Worm (Caenorhabditis elegans) whole organism, L2 larva: ENCODE data around the gene C35D10.3.
A peak's percentile ranks its signal among the peaks of the same experiment; 100 is the strongest.

Experiments used
- C34F6.9 ChIP-seq: fragments of 150-350 bp; optimal IDR thresholded peaks from 2 replicates; lab custom pipeline; 2014; ENCODE audit warnings: missing biosample characterization, missing genetic modification characterization
- F13H6.1 ChIP-seq: sonication (generic microtip); optimal IDR thresholded peaks from 2 replicates; lab custom pipeline; 2016; ENCODE audit warnings: missing genetic modification characterization, missing compliant biosample characterization
- R02D3.7 ChIP-seq: fragments of 150-350 bp; optimal IDR thresholded peaks from 2 replicates; lab custom pipeline; 2014; ENCODE audit warnings: missing biosample characterization, missing genetic modification characterization
- Y55F3AM.14 ChIP-seq: fragments of 200-800 bp; sonication (Bioruptor generic); optimal IDR thresholded peaks from 2 replicates; lab custom pipeline; 2018; ENCODE audit warnings: mild to moderate bottlenecking, missing genetic modification characterization, missing compliant biosample characterization
- ZK546.5 ChIP-seq: sonication (generic microtip); optimal IDR thresholded peaks from 2 replicates; lab custom pipeline; 2017; ENCODE audit warnings: missing biosample characterization, missing genetic modification characterization
- alr-1 ChIP-seq: fragments of 150-350 bp; optimal IDR thresholded peaks from 2 replicates; lab custom pipeline; 2014; ENCODE audit warnings: missing biosample characterization, missing genetic modification characterization
- aly-2 ChIP-seq: fragments of 150-350 bp; optimal IDR thresholded peaks from 2 replicates; lab custom pipeline; 2014; ENCODE audit warnings: missing biosample characterization, missing genetic modification characterization
- ama-1 ChIP-seq: fragments of 150-350 bp; optimal IDR thresholded peaks from 2 replicates; lab custom pipeline; 2018; ENCODE audit warnings: inconsistent platforms
- blmp-1 ChIP-seq: sonication (generic microtip); optimal IDR thresholded peaks from 2 replicates; lab custom pipeline; 2017; ENCODE audit warnings: missing genetic modification characterization, mild to moderate bottlenecking, missing compliant biosample characterization, antibody characterized with exemption, moderate library complexity; ENCODE audit not compliant: insufficient read depth
- ceh-16 ChIP-seq: fragments of 150-350 bp; optimal IDR thresholded peaks from 2 replicates; lab custom pipeline; 2014; ENCODE audit warnings: missing biosample characterization, missing genetic modification characterization
- ceh-82 ChIP-seq: fragments of 150-350 bp; optimal IDR thresholded peaks from 2 replicates; lab custom pipeline; 2014; ENCODE audit warnings: missing biosample characterization, missing genetic modification characterization
- crh-2 ChIP-seq: sonication (generic microtip); optimal IDR thresholded peaks from 2 replicates; lab custom pipeline; 2017; ENCODE audit warnings: missing biosample characterization, missing genetic modification characterization
- dmd-4 ChIP-seq: sonication (generic microtip); optimal IDR thresholded peaks from 2 replicates; lab custom pipeline; 2017; ENCODE audit warnings: missing biosample characterization, missing genetic modification characterization
- egl-27 ChIP-seq: sonication (generic microtip); optimal IDR thresholded peaks from 3 replicates; lab custom pipeline; 2017; ENCODE audit warnings: missing biosample characterization, missing genetic modification reagents, missing genetic modification characterization
- elt-1 ChIP-seq: fragments of 150-350 bp; optimal IDR thresholded peaks from 2 replicates; lab custom pipeline; 2014; ENCODE audit warnings: missing biosample characterization, missing genetic modification characterization
- elt-3 ChIP-seq: sonication (generic microtip); optimal IDR thresholded peaks from 2 replicates; lab custom pipeline; 2017; ENCODE audit warnings: missing biosample characterization, missing genetic modification characterization
- fos-1 ChIP-seq: fragments of 150-350 bp; optimal IDR thresholded peaks from 2 replicates; lab custom pipeline; 2014; ENCODE audit warnings: missing biosample characterization, missing genetic modification characterization
- gmeb-1 ChIP-seq: fragments of 150-350 bp; optimal IDR thresholded peaks from 2 replicates; lab custom pipeline; 2014; ENCODE audit warnings: missing biosample characterization, missing genetic modification characterization
- lin-11 ChIP-seq: fragments of 150-350 bp; sonication (generic microtip); optimal IDR thresholded peaks from 2 replicates; lab custom pipeline; 2014; ENCODE audit warnings: missing biosample characterization, missing genetic modification characterization, inconsistent platforms, mixed read lengths
- lin-13 ChIP-seq: fragments of 150-350 bp; optimal IDR thresholded peaks from 2 replicates; lab custom pipeline; 2014; ENCODE audit warnings: missing biosample characterization, missing genetic modification reagents, missing genetic modification characterization
- lin-39 ChIP-seq: fragments of 150-350 bp; optimal IDR thresholded peaks from 2 replicates; lab custom pipeline; 2014; ENCODE audit warnings: missing biosample characterization, missing genetic modification reagents, missing genetic modification characterization
- lsy-2 ChIP-seq, 2 experiments: fragments of 150-350 bp in 1 of 2; sonication (generic microtip) in 1 of 2; optimal IDR thresholded peaks; 2 replicates each; lab custom pipeline; 2014 to 2017; ENCODE audit warnings: missing biosample characterization in 2 of 2, missing genetic modification characterization in 2 of 2
- mab-5 ChIP-seq: fragments of 150-350 bp; optimal IDR thresholded peaks from 2 replicates; lab custom pipeline; 2014; ENCODE audit warnings: missing biosample characterization, missing genetic modification characterization
- mbf-1 ChIP-seq: sonication (generic microtip); optimal IDR thresholded peaks from 2 replicates; lab custom pipeline; 2017; ENCODE audit warnings: missing biosample characterization, missing genetic modification characterization
- mdl-1 ChIP-seq, 2 experiments: fragments of 150-350 bp in 1 of 2; sonication (generic microtip) in 1 of 2; optimal IDR thresholded peaks; 2 replicates each; lab custom pipeline; 2017; ENCODE audit warnings: missing biosample characterization in 2 of 2, missing genetic modification characterization in 2 of 2
- nhr-10 ChIP-seq: sonication (generic microtip); optimal IDR thresholded peaks from 2 replicates; lab custom pipeline; 2017; ENCODE audit warnings: missing biosample characterization, missing genetic modification characterization
- nhr-11 ChIP-seq: fragments of 150-350 bp; optimal IDR thresholded peaks from 2 replicates; lab custom pipeline; 2014; ENCODE audit warnings: missing biosample characterization, missing genetic modification characterization
- nhr-12 ChIP-seq: fragments of 150-350 bp; optimal IDR thresholded peaks from 2 replicates; lab custom pipeline; 2014; ENCODE audit warnings: missing biosample characterization, missing genetic modification characterization
- nhr-129 ChIP-seq: fragments of 150-350 bp; optimal IDR thresholded peaks from 2 replicates; lab custom pipeline; 2014; ENCODE audit warnings: missing biosample characterization, missing genetic modification characterization
- nhr-21 ChIP-seq: fragments of 150-350 bp; optimal IDR thresholded peaks from 2 replicates; lab custom pipeline; 2014; ENCODE audit warnings: missing biosample characterization, missing genetic modification characterization
- nhr-23 ChIP-seq: fragments of 150-350 bp; optimal IDR thresholded peaks from 2 replicates; lab custom pipeline; 2014; ENCODE audit warnings: missing biosample characterization, missing genetic modification reagents, missing genetic modification characterization
- nhr-237 ChIP-seq: fragments of 150-350 bp; optimal IDR thresholded peaks from 2 replicates; lab custom pipeline; 2014; ENCODE audit warnings: missing biosample characterization, missing genetic modification characterization
- nhr-25 ChIP-seq: fragments of 150-350 bp; sonication (generic microtip); optimal IDR thresholded peaks from 3 replicates; lab custom pipeline; 2014; ENCODE audit warnings: missing biosample characterization, missing genetic modification characterization
- nhr-6 ChIP-seq: fragments of 150-350 bp; optimal IDR thresholded peaks from 2 replicates; lab custom pipeline; 2014; ENCODE audit warnings: missing biosample characterization, missing genetic modification characterization
- nhr-77 ChIP-seq: fragments of 150-350 bp; optimal IDR thresholded peaks from 2 replicates; lab custom pipeline; 2014; ENCODE audit warnings: missing biosample characterization, missing genetic modification characterization
- peb-1 ChIP-seq: fragments of 150-350 bp; optimal IDR thresholded peaks from 2 replicates; lab custom pipeline; 2014; ENCODE audit warnings: missing biosample characterization, missing genetic modification characterization
- sem-4 ChIP-seq: fragments of 150-350 bp; optimal IDR thresholded peaks from 2 replicates; lab custom pipeline; 2014; ENCODE audit warnings: missing biosample characterization, missing genetic modification reagents, missing genetic modification characterization
- skn-1 ChIP-seq: sonication (generic microtip); optimal IDR thresholded peaks from 2 replicates; lab custom pipeline; 2017; ENCODE audit warnings: missing biosample characterization, missing genetic modification characterization
- sma-3 ChIP-seq: sonication (generic microtip); optimal IDR thresholded peaks from 2 replicates; lab custom pipeline; 2016; ENCODE audit warnings: missing genetic modification reagents, missing genetic modification characterization, missing compliant biosample characterization
- sma-9 ChIP-seq, 2 experiments: fragments of 150-350 bp in 1 of 2; sonication (generic microtip) in 1 of 2; optimal IDR thresholded peaks; 2 replicates each; lab custom pipeline; 2014 to 2016; ENCODE audit warnings: missing genetic modification characterization in 2 of 2, mild to moderate bottlenecking in 1 of 2, missing biosample characterization in 1 of 2, missing compliant biosample characterization in 1 of 2, missing genetic modification reagents in 1 of 2, moderate library complexity in 1 of 2
- snpc-4 ChIP-seq: fragments of 150-350 bp; optimal IDR thresholded peaks from 2 replicates; lab custom pipeline; 2014; ENCODE audit warnings: missing biosample characterization, missing genetic modification characterization
- unc-39 ChIP-seq: fragments of 150-350 bp; optimal IDR thresholded peaks from 2 replicates; lab custom pipeline; 2014; ENCODE audit warnings: missing biosample characterization, missing genetic modification characterization
- unc-55 ChIP-seq: fragments of 150-350 bp; sonication (generic microtip); optimal IDR thresholded peaks from 3 replicates; lab custom pipeline; 2014; ENCODE audit warnings: missing biosample characterization, missing genetic modification reagents, missing genetic modification characterization
- unc-62 ChIP-seq: fragments of 150-350 bp; optimal IDR thresholded peaks from 2 replicates; lab custom pipeline; 2014; ENCODE audit warnings: missing biosample characterization, missing genetic modification reagents, missing genetic modification characterization
- zag-1 ChIP-seq: fragments of 150-350 bp; optimal IDR thresholded peaks from 2 replicates; lab custom pipeline; 2014; ENCODE audit warnings: missing biosample characterization, missing genetic modification characterization
- ztf-1 ChIP-seq: fragments of 200-800 bp; sonication (Bioruptor generic); conservative IDR thresholded peaks from 2 replicates; pipeline ENCODE4 v1.3.6; 2022; ENCODE audit warnings: missing genetic modification characterization, missing compliant biosample characterization
- ztf-11 ChIP-seq: sonication (generic microtip); optimal IDR thresholded peaks from 2 replicates; lab custom pipeline; 2017; ENCODE audit warnings: missing biosample characterization, missing genetic modification characterization
- ztf-4 ChIP-seq: fragments of 150-350 bp; optimal IDR thresholded peaks from 2 replicates; lab custom pipeline; 2014; ENCODE audit warnings: missing biosample characterization, missing genetic modification characterization

Gene C35D10.3

ce11 chrIII:4899728-4900127 is 31.0 kb downstream of the C35D10.3 start:
- TF ChIP-seq mbf-1 (no peak), alr-1 (tag; lab: Kevin White, UChicago) (peak; percentile 67), unc-62 (peak; percentile 95), dmd-4 (tag; lab: Kevin White, UChicago) (peak; percentile 68), elt-3 (tag; lab: Kevin White, UChicago) (no peak), sma-3 (peak; percentile 100), ztf-4 (tag; lab: Kevin White, UChicago) (peak; percentile 99), aly-2 (tag; lab: Kevin White, UChicago) (no peak), sem-4 (peak; percentile 99), lin-13 (GFP tag; lab: Kevin White, UChicago) (peak; percentile 98), zag-1 (tag; lab: Kevin White, UChicago) (peak; percentile 98), lin-39 (tag; lab: Kevin White, UChicago) (peak; percentile 77), snpc-4 (peak; percentile 89), ama-1 (lab: Kevin White, UChicago) (peak; percentile 36), nhr-21 (tag; lab: Kevin White, UChicago) (peak; percentile 99), nhr-12 (peak; percentile 65), egl-27 (tag; lab: Kevin White, UChicago) (peak; percentile 98), nhr-6 (peak; percentile 97), mdl-1 (tag; optimal IDR thresholded peaks at IDR 0.05; lab: Kevin White, UChicago) (peak; percentile 94 to 99), peb-1 (tag; lab: Kevin White, UChicago) (peak; percentile 41), gmeb-1 (tag; lab: Kevin White, UChicago) (peak; percentile 93), fos-1 (tag; lab: Kevin White, UChicago) (peak; percentile 100), F13H6.1 (tag; lab: Kevin White, UChicago) (peak; percentile 100), elt-1 (tag; lab: Kevin White, UChicago) (peak; percentile 19), nhr-129 (tag; lab: Kevin White, UChicago) (peak; percentile 99), lin-11 (tag; lab: Kevin White, UChicago) (peak; percentile 99), nhr-237 (tag; lab: Kevin White, UChicago) (peak; percentile 87), skn-1 (tag; lab: Kevin White, UChicago) (peak; percentile 41), unc-55 (peak; percentile 99), R02D3.7 (peak; percentile 69), nhr-23 (tag; lab: Kevin White, UChicago) (no peak), lsy-2 (tag; optimal IDR thresholded peaks at IDR 0.05; lab: Kevin White, UChicago) (peak; percentile 94 to 97), mab-5 (tag; lab: Kevin White, UChicago) (peak; percentile 96), ceh-82 (tag; lab: Kevin White, UChicago) (peak; percentile 92), nhr-11 (tag; lab: Kevin White, UChicago) (no peak), nhr-77 (tag; lab: Kevin White, UChicago) (peak; percentile 89), ztf-11 (tag; lab: Kevin White, UChicago) (no peak), unc-39 (tag; lab: Kevin White, UChicago) (no peak), ztf-1 (0 out of 2 replicates have a peak, but pooled peaks have one; percentile 58), C34F6.9 (tag; lab: Kevin White, UChicago) (peak; percentile 99), sma-9 (GFP tag; optimal IDR thresholded peaks at IDR 0.05; lab: Kevin White, UChicago) (peak; percentile 99), sma-9 (tag; optimal IDR thresholded peaks at IDR 0.05; lab: Kevin White, UChicago) (no peak), ceh-16 (tag; lab: Kevin White, UChicago) (peak; percentile 99), nhr-25 (tag; lab: Kevin White, UChicago) (peak; percentile 99), nhr-10 (tag; lab: Kevin White, UChicago) (peak; percentile 86), ZK546.5 (tag; lab: Kevin White, UChicago) (peak; percentile 88), crh-2 (tag; lab: Kevin White, UChicago) (peak; percentile 99), Y55F3AM.14 (GFP tag; lab: Kevin White, UChicago) (peak; percentile 99), blmp-1 (tag; lab: Kevin White, UChicago) (peak; percentile 99)
